Worm (Caenorhabditis elegans) whole organism, mixed stage, embryonic: ENCODE data around the gene mtch-1.

Experiments used
- M03D4.4 ChIP-seq: sonication (generic microtip); optimal IDR thresholded peaks from 2 replicates; lab custom pipeline; 2017; ENCODE audit warnings: mild to moderate bottlenecking, missing genetic modification characterization, missing compliant biosample characterization
- bed-3 ChIP-seq: fragments of 200-800 bp; sonication (Bioruptor generic); optimal IDR thresholded peaks from 3 replicates; lab custom pipeline; 2018; ENCODE audit warnings: mild to moderate bottlenecking, missing genetic modification characterization, moderate library complexity, missing compliant biosample characterization
- blmp-1 ChIP-seq: fragments of 150-350 bp; optimal IDR thresholded peaks from 2 replicates; lab custom pipeline; 2014; ENCODE audit warnings: missing biosample characterization, missing genetic modification characterization
- ceh-39 ChIP-seq: fragments of 150-350 bp; optimal IDR thresholded peaks from 2 replicates; lab custom pipeline; 2014; ENCODE audit warnings: missing biosample characterization, missing genetic modification characterization
- ceh-43 ChIP-seq: fragments of 200-800 bp; sonication (Bioruptor generic); optimal IDR thresholded peaks from 2 replicates; lab custom pipeline; 2018; ENCODE audit warnings: mild to moderate bottlenecking, missing genetic modification characterization, moderate library complexity, missing compliant biosample characterization
- ceh-83 ChIP-seq: fragments of 200-800 bp; sonication (Bioruptor generic); optimal IDR thresholded peaks from 2 replicates; lab custom pipeline; 2018; ENCODE audit warnings: mild to moderate bottlenecking, missing genetic modification characterization, missing compliant biosample characterization
- ces-1 ChIP-seq: fragments of 150-350 bp; optimal IDR thresholded peaks from 2 replicates; lab custom pipeline; 2014; ENCODE audit warnings: missing biosample characterization, missing genetic modification reagents, missing genetic modification characterization
- cnd-1 ChIP-seq: fragments of 200-800 bp; sonication (Bioruptor generic); optimal IDR thresholded peaks from 2 replicates; lab custom pipeline; 2018; ENCODE audit warnings: mild to moderate bottlenecking, missing genetic modification characterization, missing compliant biosample characterization
- elt-1 ChIP-seq: sonication (generic microtip); optimal IDR thresholded peaks from 2 replicates; lab custom pipeline; 2017; ENCODE audit warnings: missing genetic modification characterization, mild to moderate bottlenecking, missing compliant biosample characterization, antibody characterized with exemption, moderate library complexity, borderline replicate concordance; ENCODE audit not compliant: insufficient read depth
- elt-3 ChIP-seq: fragments of 150-350 bp; optimal IDR thresholded peaks from 2 replicates; lab custom pipeline; 2014; ENCODE audit warnings: missing biosample characterization, missing genetic modification characterization
- flh-1 ChIP-seq: fragments of 200-800 bp; sonication (Bioruptor generic); optimal IDR thresholded peaks from 2 replicates; lab custom pipeline; 2018; ENCODE audit warnings: mild to moderate bottlenecking, missing genetic modification characterization, moderate library complexity, missing compliant biosample characterization
- ham-2 ChIP-seq: fragments of 200-800 bp; sonication (Bioruptor generic); optimal IDR thresholded peaks from 2 replicates; lab custom pipeline; 2018; ENCODE audit warnings: mild to moderate bottlenecking, missing genetic modification characterization, missing compliant biosample characterization
- hlh-1 ChIP-seq: fragments of 150-350 bp; optimal IDR thresholded peaks from 2 replicates; lab custom pipeline; 2014; ENCODE audit warnings: missing biosample characterization, missing genetic modification reagents, missing genetic modification characterization
- lin-13 ChIP-seq: fragments of 150-350 bp; optimal IDR thresholded peaks from 2 replicates; lab custom pipeline; 2014; ENCODE audit warnings: missing biosample characterization, missing genetic modification characterization
- lsy-2 ChIP-seq: fragments of 150-350 bp; optimal IDR thresholded peaks from 2 replicates; lab custom pipeline; 2014; ENCODE audit warnings: missing biosample characterization, missing genetic modification characterization
- mab-5 ChIP-seq: fragments of 150-350 bp; optimal IDR thresholded peaks from 2 replicates; lab custom pipeline; 2014; ENCODE audit warnings: missing biosample characterization, missing genetic modification characterization
- mep-1 ChIP-seq: fragments of 150-350 bp; optimal IDR thresholded peaks from 2 replicates; lab custom pipeline; 2017; ENCODE audit warnings: missing biosample characterization, missing genetic modification reagents, missing genetic modification characterization, inconsistent platforms
- mls-2 ChIP-seq: sonication (generic microtip); optimal IDR thresholded peaks from 2 replicates; lab custom pipeline; 2016; ENCODE audit warnings: mild to moderate bottlenecking, missing genetic modification characterization, moderate library complexity, missing compliant biosample characterization
- nhr-12 ChIP-seq: fragments of 150-350 bp; optimal IDR thresholded peaks from 2 replicates; lab custom pipeline; 2014; ENCODE audit warnings: missing biosample characterization, missing genetic modification characterization
- nhr-2 ChIP-seq: fragments of 150-350 bp; optimal IDR thresholded peaks from 2 replicates; lab custom pipeline; 2014; ENCODE audit warnings: missing biosample characterization, missing genetic modification characterization
- nhr-237 ChIP-seq: fragments of 150-350 bp; optimal IDR thresholded peaks from 2 replicates; lab custom pipeline; 2014; ENCODE audit warnings: missing biosample characterization, missing genetic modification characterization
- nhr-28 ChIP-seq: fragments of 150-350 bp; optimal IDR thresholded peaks from 2 replicates; lab custom pipeline; 2014; ENCODE audit warnings: missing biosample characterization, missing genetic modification characterization
- nhr-76 ChIP-seq: sonication (generic microtip); optimal IDR thresholded peaks from 2 replicates; lab custom pipeline; 2017; ENCODE audit warnings: missing biosample characterization, missing genetic modification characterization
- pha-4 ChIP-seq: fragments of 150-350 bp; optimal IDR thresholded peaks from 2 replicates; lab custom pipeline; 2018; ENCODE audit warnings: missing biosample characterization, missing genetic modification reagents, missing genetic modification characterization
- sem-2 ChIP-seq: fragments of 200-800 bp; sonication (Bioruptor generic); optimal IDR thresholded peaks from 2 replicates; lab custom pipeline; 2018; ENCODE audit warnings: mild to moderate bottlenecking, missing genetic modification characterization, missing compliant biosample characterization
- snpc-4 ChIP-seq: fragments of 150-350 bp; optimal IDR thresholded peaks from 2 replicates; lab custom pipeline; 2014; ENCODE audit warnings: missing biosample characterization, missing genetic modification characterization
- sptf-1 ChIP-seq: sonication (generic microtip); optimal IDR thresholded peaks from 2 replicates; lab custom pipeline; 2017; ENCODE audit warnings: mild to moderate bottlenecking, missing genetic modification characterization, moderate library complexity, missing compliant biosample characterization
- tbx-8 ChIP-seq: fragments of 200-800 bp; sonication (Bioruptor generic); optimal IDR thresholded peaks from 2 replicates; lab custom pipeline; 2018; ENCODE audit warnings: mild to moderate bottlenecking, missing genetic modification characterization, moderate library complexity, missing compliant biosample characterization
- unc-120 ChIP-seq: sonication (generic microtip); optimal IDR thresholded peaks from 2 replicates; lab custom pipeline; 2017; ENCODE audit warnings: missing genetic modification characterization, missing compliant biosample characterization; ENCODE audit not compliant: poor library complexity, severe bottlenecking
- unc-39 ChIP-seq: fragments of 150-350 bp; optimal IDR thresholded peaks from 2 replicates; lab custom pipeline; 2014; ENCODE audit warnings: missing biosample characterization, missing genetic modification characterization
- unc-62 ChIP-seq: fragments of 150-350 bp; optimal IDR thresholded peaks from 2 replicates; lab custom pipeline; 2014; ENCODE audit warnings: missing biosample characterization, missing genetic modification reagents, missing genetic modification characterization
- zip-8 ChIP-seq: fragments of 150-350 bp; optimal IDR thresholded peaks from 2 replicates; lab custom pipeline; 2014; ENCODE audit warnings: missing biosample characterization, missing genetic modification characterization
- ztf-11 ChIP-seq: fragments of 150-350 bp; optimal IDR thresholded peaks from 2 replicates; lab custom pipeline; 2014; ENCODE audit warnings: missing biosample characterization, missing genetic modification characterization

mtch-1 gene

ce11 chrII:7341572-7342303 lies 32.2 kb downstream of the mtch-1 start:
- TF ChIP-seq mab-5 (tag; lab: Kevin White, UChicago) (no peak), elt-3 (tag; lab: Kevin White, UChicago) (no peak), lsy-2 (no peak), mep-1 (tag; lab: Kevin White, UChicago) (no peak), tbx-8 (GFP tag; lab: Kevin White, UChicago) (no peak), nhr-237 (tag; lab: Kevin White, UChicago) (no peak), hlh-1 (no peak), elt-1 (tag; lab: Kevin White, UChicago) (no peak), sem-2 (no peak), nhr-76 (tag; lab: Kevin White, UChicago) (no peak), snpc-4 (tag; lab: Kevin White, UChicago) (no peak), ces-1 (no peak), nhr-12 (tag; lab: Kevin White, UChicago) (no peak), ztf-11 (tag; lab: Kevin White, UChicago) (no peak), nhr-28 (no peak)

DNA sequence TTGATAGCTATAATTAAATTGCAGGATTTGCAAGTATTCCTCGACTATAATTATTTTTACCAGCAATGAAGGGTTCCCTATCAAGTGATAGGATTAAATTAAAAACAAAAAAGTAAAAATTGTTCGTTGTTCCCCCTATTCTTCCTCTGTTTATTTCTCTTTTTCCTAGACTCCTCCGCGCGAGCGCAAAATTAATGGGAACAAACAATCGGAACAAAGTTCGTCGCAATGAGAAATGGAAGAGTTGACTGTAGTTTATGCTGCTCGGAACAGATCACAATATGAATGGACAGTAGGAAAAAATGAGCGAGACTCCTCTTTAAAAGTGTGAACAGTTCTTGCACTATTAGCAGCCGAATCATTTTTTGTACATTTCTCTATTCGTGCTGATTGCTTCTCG lies 33.3 kb downstream of the mtch-1 start:
- TF ChIP-seq nhr-2 (tag; lab: Kevin White, UChicago) (no peak), hlh-1 (no peak), pha-4 (tag; lab: Kevin White, UChicago) (no peak), lin-13 (tag; lab: Kevin White, UChicago) (no peak), sem-2 (no peak)

- TF ChIP-seq unc-62 (GFP tag; lab: Kevin White, UChicago) (peak; percentile 47), nhr-28 (no peak), nhr-12 (tag; lab: Kevin White, UChicago) (no peak), lin-13 (tag; lab: Kevin White, UChicago) (no peak), lsy-2 (no peak), mab-5 (tag; lab: Kevin White, UChicago) (no peak)
Observed at ce11 chrII:7338995-7339394, 35.0 kb downstream of the mtch-1 start, which contains the start of gene nhr-21. Gene nhr-21, plus strand, starts transcription at chrII:7339229.

DNA sequence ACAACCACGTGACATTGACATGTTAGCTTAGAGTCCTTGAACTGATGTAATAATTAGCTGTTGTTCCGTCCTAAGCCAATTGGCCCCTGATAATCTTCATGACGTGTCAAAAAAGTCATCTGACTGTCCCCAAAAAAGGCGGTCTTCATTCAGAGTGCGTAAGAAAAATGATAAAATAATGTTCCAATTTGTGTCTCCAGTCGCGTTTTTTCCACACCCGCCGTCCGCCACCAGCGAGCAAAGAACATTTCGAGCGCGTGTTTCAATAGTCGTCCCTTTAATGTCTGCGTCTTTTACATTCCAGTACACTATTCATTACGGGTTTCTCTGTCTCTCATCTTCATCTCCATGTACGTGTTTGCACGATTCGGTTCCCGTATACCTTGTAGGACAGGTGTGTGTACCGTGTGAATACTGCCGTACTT lies 36.5 kb downstream of the mtch-1 start:
- TF ChIP-seq ceh-39 (tag; lab: Kevin White, UChicago) (no peak), M03D4.4 (no peak), ces-1 (no peak), mep-1 (tag; lab: Kevin White, UChicago) (peak; percentile 50), unc-62 (GFP tag; lab: Kevin White, UChicago) (no peak), lin-13 (tag; lab: Kevin White, UChicago) (no peak), flh-1 (GFP tag; lab: Kevin White, UChicago) (no peak), bed-3 (GFP tag; lab: Kevin White, UChicago) (no peak), ham-2 (no peak), nhr-237 (tag; lab: Kevin White, UChicago) (no peak), ceh-83 (GFP tag; lab: Kevin White, UChicago) (no peak), pha-4 (tag; lab: Kevin White, UChicago) (peak; percentile 27), elt-3 (tag; lab: Kevin White, UChicago) (no peak), zip-8 (tag; lab: Kevin White, UChicago) (no peak), nhr-2 (tag; lab: Kevin White, UChicago) (no peak), sptf-1 (tag; lab: Kevin White, UChicago) (no peak)

DNA sequence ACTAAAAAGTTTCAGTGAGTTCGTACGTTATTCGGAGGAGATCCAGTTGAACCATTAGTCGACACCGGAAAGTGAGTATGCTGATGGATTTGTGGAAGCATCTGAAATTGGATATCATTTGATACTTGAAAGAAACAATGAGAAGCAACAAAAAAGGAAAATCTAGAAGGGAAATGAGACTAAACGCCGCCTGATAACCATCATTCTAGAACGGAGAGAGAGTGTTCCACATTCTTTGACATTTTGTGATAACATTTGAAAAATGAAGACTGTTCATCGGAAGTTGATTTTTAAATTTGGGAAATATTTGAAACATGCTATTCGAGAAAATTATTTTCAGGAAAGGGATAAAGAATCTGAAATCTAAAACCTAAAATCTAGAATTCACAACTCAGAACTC lies 42.7 kb downstream of the mtch-1 start, which contains the start of gene npax-1:
TSS of gene npax-1 (minus strand) at position 101 of the 400 bp plus-strand sequence.
- no peak for TF ChIP-seq elt-3 (tag; lab: Kevin White, UChicago)
- TF ChIP-seq tbx-8 (GFP tag; lab: Kevin White, UChicago): no peak
- TF ChIP-seq nhr-237 (tag; lab: Kevin White, UChicago): no peak
- TF ChIP-seq nhr-12 (tag; lab: Kevin White, UChicago): no peak
- no peak for TF ChIP-seq pha-4 (tag; lab: Kevin White, UChicago)
- TF ChIP-seq mab-5 (tag; lab: Kevin White, UChicago): no peak
- no peak for TF ChIP-seq ceh-39 (tag; lab: Kevin White, UChicago)
- TF ChIP-seq lsy-2: no peak

- no peak for TF ChIP-seq flh-1 (GFP tag; lab: Kevin White, UChicago)
- TF ChIP-seq tbx-8 (GFP tag; lab: Kevin White, UChicago): no peak
- no peak for TF ChIP-seq ceh-43 (GFP tag; lab: Kevin White, UChicago)
- no peak for TF ChIP-seq unc-39 (tag; lab: Kevin White, UChicago)
- TF ChIP-seq nhr-28: no peak
- no peak for TF ChIP-seq bed-3 (GFP tag; lab: Kevin White, UChicago)
- no peak for TF ChIP-seq snpc-4 (tag; lab: Kevin White, UChicago)
- no peak for TF ChIP-seq ceh-39 (tag; lab: Kevin White, UChicago)
- no peak for TF ChIP-seq lin-13 (tag; lab: Kevin White, UChicago)
- TF ChIP-seq sptf-1 (tag; lab: Kevin White, UChicago): no peak
- TF ChIP-seq nhr-2 (tag; lab: Kevin White, UChicago): no peak
- TF ChIP-seq ces-1: peak; percentile 47
- TF ChIP-seq mep-1 (tag; lab: Kevin White, UChicago): no peak
- no peak for TF ChIP-seq ham-2
- no peak for TF ChIP-seq M03D4.4
- TF ChIP-seq mls-2: no peak
- peak; percentile 11 for TF ChIP-seq unc-62 (GFP tag; lab: Kevin White, UChicago)
- no peak for TF ChIP-seq elt-1 (tag; lab: Kevin White, UChicago)
- peak; percentile 12 for TF ChIP-seq hlh-1
- no peak for TF ChIP-seq blmp-1 (tag; lab: Kevin White, UChicago)
- no peak for TF ChIP-seq nhr-12 (tag; lab: Kevin White, UChicago)
- no peak for TF ChIP-seq mab-5 (tag; lab: Kevin White, UChicago)
- no peak for TF ChIP-seq cnd-1 (tag; lab: Kevin White, UChicago)
- TF ChIP-seq pha-4 (tag; lab: Kevin White, UChicago): no peak
- TF ChIP-seq unc-120 (tag; lab: Kevin White, UChicago): peak; percentile 20
- TF ChIP-seq ztf-11 (tag; lab: Kevin White, UChicago): no peak
- no peak for TF ChIP-seq lsy-2
Observed at ce11 chrII:7326997-7327396, 47.0 kb downstream of the mtch-1 start.
